Fruit fly (Drosophila melanogaster) whole organism, wandering third instar larva: ENCODE measurements around the gene Blimp-1.

Source experiments
- Abd-B ChIP-seq: fragments of >200 bp; optimal IDR thresholded peaks from 2 replicates; lab custom pipeline; 2017; ENCODE audit warnings: missing biosample characterization, missing genetic modification characterization
- Dif ChIP-seq: fragments of 200-275, 200-300 bp; sonication (Bioruptor generic); optimal IDR thresholded peaks from 2 replicates; lab custom pipeline; 2018; ENCODE audit warnings: missing biosample characterization, missing genetic modification characterization; ENCODE audit not compliant: partially characterized antibody
- Hnf4 ChIP-seq: fragments of 200-800 bp; sonication (Bioruptor generic); optimal IDR thresholded peaks from 2 replicates; lab custom pipeline; 2016; ENCODE audit warnings: missing biosample characterization, mild to moderate bottlenecking, missing genetic modification characterization
- Myc ChIP-seq: fragments of >200 bp; optimal IDR thresholded peaks from 2 replicates; lab custom pipeline; 2017
- Rel ChIP-seq, 2 experiments: fragments of 200-800 bp; sonication (Bioruptor generic) in 1 of 2; optimal IDR thresholded peaks; 2 replicates in 1 of 2; 3 replicates in 1 of 2; lab custom pipeline; 2016 to 2019; ENCODE audit warnings: mild to moderate bottlenecking in 2 of 2, missing biosample characterization in 2 of 2, missing genetic modification characterization in 2 of 2, moderate library complexity in 1 of 2
- br ChIP-seq: fragments of 200-800 bp; sonication (Bioruptor generic); optimal IDR thresholded peaks from 2 replicates; lab custom pipeline; 2016; ENCODE audit warnings: missing biosample characterization, missing genetic modification characterization
- dmrt93B ChIP-seq: fragments of 200-800 bp; sonication (Bioruptor generic); optimal IDR thresholded peaks from 2 replicates; lab custom pipeline; 2018; ENCODE audit warnings: missing biosample characterization, mild to moderate bottlenecking, missing genetic modification characterization
- foxo ChIP-seq, 2 experiments: fragments of 200-800 bp; sonication (Bioruptor generic); optimal IDR thresholded peaks; 2 replicates in 1 of 2; 3 replicates in 1 of 2; lab custom pipeline; 2016 to 2017; ENCODE audit warnings: missing biosample characterization in 2 of 2, missing genetic modification characterization in 2 of 2
- h ChIP-seq: fragments of 200-800 bp; sonication (Bioruptor generic); optimal IDR thresholded peaks from 3 replicates; lab custom pipeline; 2016; ENCODE audit warnings: missing biosample characterization, mild to moderate bottlenecking, missing genetic modification characterization
- psq ChIP-seq: fragments of 200-800 bp; sonication (Bioruptor generic); optimal IDR thresholded peaks from 3 replicates; lab custom pipeline; 2017; ENCODE audit warnings: missing biosample characterization, mild to moderate bottlenecking, missing genetic modification characterization, moderate library complexity

- TF ChIP-seq foxo (GFP tag; optimal IDR thresholded peaks at IDR 0.05; lab: Kevin White, UChicago) (peak in 1 of 2 experiments; percentile 88), Dif (GFP tag; lab: Kevin White, UChicago) (no peak), Rel (GFP tag; optimal IDR thresholded peaks at IDR 0.05; lab: Kevin White, UChicago) (peak; percentile 84), Rel (tag; optimal IDR thresholded peaks at IDR 0.05; lab: Kevin White, UChicago) (peak; percentile 71), br (GFP tag; lab: Kevin White, UChicago) (peak; percentile 90), Abd-B (no peak), dmrt93B (GFP tag; lab: Kevin White, UChicago) (peak; percentile 82), Hnf4 (peak; percentile 84), psq (GFP tag; lab: Kevin White, UChicago) (peak; percentile 91), Myc (no peak), h (GFP tag; lab: Kevin White, UChicago) (peak; percentile 91)
These were observed 19.0 kb upstream of the Blimp-1 start for dm6 chr3L:5611732-5612250.
